Worm (Caenorhabditis elegans) whole organism, late embryonic: ENCODE results near the gene C13A10.1.

Experiments
- F13H6.1 ChIP-seq: sonication (generic microtip); optimal IDR thresholded peaks from 2 replicates; lab custom pipeline; 2016; ENCODE audit warnings: missing genetic modification characterization, missing compliant biosample characterization
- ama-1 ChIP-seq: fragments of 150-350 bp; optimal IDR thresholded peaks from 2 replicates; lab custom pipeline; 2014
- ceh-14 ChIP-seq: sonication (generic microtip); optimal IDR thresholded peaks from 2 replicates; lab custom pipeline; 2016; ENCODE audit warnings: missing genotype, missing genetic modification characterization, missing compliant biosample characterization
- ceh-30 ChIP-seq: fragments of 150-350 bp; optimal IDR thresholded peaks from 2 replicates; lab custom pipeline; 2014; ENCODE audit warnings: missing biosample characterization, missing genetic modification characterization
- dve-1 ChIP-seq: sonication (generic microtip); optimal IDR thresholded peaks from 2 replicates; lab custom pipeline; 2017; ENCODE audit warnings: antibody characterized with exemption, mild to moderate bottlenecking, missing genetic modification characterization, missing compliant biosample characterization
- fkh-10 ChIP-seq: fragments of 150-350 bp; optimal IDR thresholded peaks from 2 replicates; lab custom pipeline; 2014; ENCODE audit warnings: missing biosample characterization, missing genetic modification reagents, missing genetic modification characterization
- madf-2 ChIP-seq: sonication (generic microtip); optimal IDR thresholded peaks from 2 replicates; lab custom pipeline; 2017; ENCODE audit warnings: missing genetic modification characterization, missing compliant biosample characterization
- pha-4 ChIP-seq: fragments of 150-350 bp; optimal IDR thresholded peaks from 2 replicates; lab custom pipeline; 2018; ENCODE audit warnings: missing biosample characterization, missing genetic modification reagents, missing genetic modification characterization
- pqm-1 ChIP-seq: sonication (generic microtip); optimal IDR thresholded peaks from 2 replicates; lab custom pipeline; 2016; ENCODE audit warnings: missing genetic modification characterization, missing compliant biosample characterization
- sdc-2 ChIP-seq: sonication (generic microtip); optimal IDR thresholded peaks from 2 replicates; lab custom pipeline; 2016; ENCODE audit warnings: missing genotype, missing genetic modification characterization, missing compliant biosample characterization
- sox-2 ChIP-seq: fragments of 200-800 bp; sonication (Bioruptor generic); IDR thresholded peaks from 2 replicates; pipeline ENCODE4 v1.3.6; 2022; ENCODE audit warnings: missing genetic modification reagents, missing genetic modification characterization, missing compliant biosample characterization
- unc-86 ChIP-seq: sonication (generic microtip); optimal IDR thresholded peaks from 2 replicates; lab custom pipeline; 2016; ENCODE audit warnings: missing genetic modification characterization, missing compliant biosample characterization

ce11 chrII:1400105-1400504, 44.7 kb upstream of the C13A10.1 start, which contains the start of gene F54D12.1:
- TF ChIP-seq pha-4 (tag; lab: Kevin White, UChicago) (no peak), sox-2 (no peak), ceh-30 (tag; lab: Kevin White, UChicago) (no peak), F13H6.1 (no peak), dve-1 (tag; lab: Kevin White, UChicago) (no peak), pqm-1 (tag; lab: Kevin White, UChicago) (no peak), madf-2 (tag; lab: Kevin White, UChicago) (no peak), ceh-14 (tag; lab: Kevin White, UChicago) (no peak), ama-1 (lab: Kevin White, UChicago) (no peak), sdc-2 (tag; lab: Kevin White, UChicago) (no peak), unc-86 (tag; lab: Kevin White, UChicago) (no peak), fkh-10 (GFP tag; lab: Kevin White, UChicago) (no peak)
